Worm (Caenorhabditis elegans) whole organism, L2 larva: ENCODE measurements around the gene W06G6.11.
"Not testable (repeated sequence)": the region's sequence is repeated elsewhere in the genome, so short reads cannot be mapped to it uniquely, and the experiment has no call there.

ENCODE experiments used
- C34F6.9 ChIP-seq: fragments of 150-350 bp; optimal IDR thresholded peaks from 2 replicates; lab custom pipeline; 2014; ENCODE audit warnings: missing biosample characterization, missing genetic modification characterization
- F13H6.1 ChIP-seq: sonication (generic microtip); optimal IDR thresholded peaks from 2 replicates; lab custom pipeline; 2016; ENCODE audit warnings: missing genetic modification characterization, missing compliant biosample characterization
- R02D3.7 ChIP-seq: fragments of 150-350 bp; optimal IDR thresholded peaks from 2 replicates; lab custom pipeline; 2014; ENCODE audit warnings: missing biosample characterization, missing genetic modification characterization
- Y55F3AM.14 ChIP-seq: fragments of 200-800 bp; sonication (Bioruptor generic); optimal IDR thresholded peaks from 2 replicates; lab custom pipeline; 2018; ENCODE audit warnings: mild to moderate bottlenecking, missing genetic modification characterization, missing compliant biosample characterization
- alr-1 ChIP-seq: fragments of 150-350 bp; optimal IDR thresholded peaks from 2 replicates; lab custom pipeline; 2014; ENCODE audit warnings: missing biosample characterization, missing genetic modification characterization
- aly-2 ChIP-seq: fragments of 150-350 bp; optimal IDR thresholded peaks from 2 replicates; lab custom pipeline; 2014; ENCODE audit warnings: missing biosample characterization, missing genetic modification characterization
- ama-1 ChIP-seq: fragments of 150-350 bp; optimal IDR thresholded peaks from 2 replicates; lab custom pipeline; 2018; ENCODE audit warnings: inconsistent platforms
- blmp-1 ChIP-seq: sonication (generic microtip); optimal IDR thresholded peaks from 2 replicates; lab custom pipeline; 2017; ENCODE audit warnings: missing genetic modification characterization, mild to moderate bottlenecking, missing compliant biosample characterization, antibody characterized with exemption, moderate library complexity; ENCODE audit not compliant: insufficient read depth
- ceh-82 ChIP-seq: fragments of 150-350 bp; optimal IDR thresholded peaks from 2 replicates; lab custom pipeline; 2014; ENCODE audit warnings: missing biosample characterization, missing genetic modification characterization
- crh-2 ChIP-seq: sonication (generic microtip); optimal IDR thresholded peaks from 2 replicates; lab custom pipeline; 2017; ENCODE audit warnings: missing biosample characterization, missing genetic modification characterization
- dmd-4 ChIP-seq: sonication (generic microtip); optimal IDR thresholded peaks from 2 replicates; lab custom pipeline; 2017; ENCODE audit warnings: missing biosample characterization, missing genetic modification characterization
- egl-27 ChIP-seq: sonication (generic microtip); optimal IDR thresholded peaks from 3 replicates; lab custom pipeline; 2017; ENCODE audit warnings: missing biosample characterization, missing genetic modification reagents, missing genetic modification characterization
- elt-3 ChIP-seq: sonication (generic microtip); optimal IDR thresholded peaks from 2 replicates; lab custom pipeline; 2017; ENCODE audit warnings: missing biosample characterization, missing genetic modification characterization
- fos-1 ChIP-seq: fragments of 150-350 bp; optimal IDR thresholded peaks from 2 replicates; lab custom pipeline; 2014; ENCODE audit warnings: missing biosample characterization, missing genetic modification characterization
- gmeb-1 ChIP-seq: fragments of 150-350 bp; optimal IDR thresholded peaks from 2 replicates; lab custom pipeline; 2014; ENCODE audit warnings: missing biosample characterization, missing genetic modification characterization
- lin-11 ChIP-seq: fragments of 150-350 bp; sonication (generic microtip); optimal IDR thresholded peaks from 2 replicates; lab custom pipeline; 2014; ENCODE audit warnings: missing biosample characterization, missing genetic modification characterization, inconsistent platforms, mixed read lengths
- lin-13 ChIP-seq: fragments of 150-350 bp; optimal IDR thresholded peaks from 2 replicates; lab custom pipeline; 2014; ENCODE audit warnings: missing biosample characterization, missing genetic modification reagents, missing genetic modification characterization
- lsy-2 ChIP-seq, 2 experiments: fragments of 150-350 bp in 1 of 2; sonication (generic microtip) in 1 of 2; optimal IDR thresholded peaks; 2 replicates each; lab custom pipeline; 2014 to 2017; ENCODE audit warnings: missing biosample characterization in 2 of 2, missing genetic modification characterization in 2 of 2
- mab-5 ChIP-seq: fragments of 150-350 bp; optimal IDR thresholded peaks from 2 replicates; lab custom pipeline; 2014; ENCODE audit warnings: missing biosample characterization, missing genetic modification characterization
- mbf-1 ChIP-seq: sonication (generic microtip); optimal IDR thresholded peaks from 2 replicates; lab custom pipeline; 2017; ENCODE audit warnings: missing biosample characterization, missing genetic modification characterization
- nhr-11 ChIP-seq: fragments of 150-350 bp; optimal IDR thresholded peaks from 2 replicates; lab custom pipeline; 2014; ENCODE audit warnings: missing biosample characterization, missing genetic modification characterization
- nhr-12 ChIP-seq: fragments of 150-350 bp; optimal IDR thresholded peaks from 2 replicates; lab custom pipeline; 2014; ENCODE audit warnings: missing biosample characterization, missing genetic modification characterization
- nhr-129 ChIP-seq: fragments of 150-350 bp; optimal IDR thresholded peaks from 2 replicates; lab custom pipeline; 2014; ENCODE audit warnings: missing biosample characterization, missing genetic modification characterization
- nhr-23 ChIP-seq: fragments of 150-350 bp; optimal IDR thresholded peaks from 2 replicates; lab custom pipeline; 2014; ENCODE audit warnings: missing biosample characterization, missing genetic modification reagents, missing genetic modification characterization
- nhr-237 ChIP-seq: fragments of 150-350 bp; optimal IDR thresholded peaks from 2 replicates; lab custom pipeline; 2014; ENCODE audit warnings: missing biosample characterization, missing genetic modification characterization
- nhr-25 ChIP-seq: fragments of 150-350 bp; sonication (generic microtip); optimal IDR thresholded peaks from 3 replicates; lab custom pipeline; 2014; ENCODE audit warnings: missing biosample characterization, missing genetic modification characterization
- nhr-6 ChIP-seq: fragments of 150-350 bp; optimal IDR thresholded peaks from 2 replicates; lab custom pipeline; 2014; ENCODE audit warnings: missing biosample characterization, missing genetic modification characterization
- sem-4 ChIP-seq: fragments of 150-350 bp; optimal IDR thresholded peaks from 2 replicates; lab custom pipeline; 2014; ENCODE audit warnings: missing biosample characterization, missing genetic modification reagents, missing genetic modification characterization
- skn-1 ChIP-seq: sonication (generic microtip); optimal IDR thresholded peaks from 2 replicates; lab custom pipeline; 2017; ENCODE audit warnings: missing biosample characterization, missing genetic modification characterization
- sma-9 ChIP-seq, 2 experiments: fragments of 150-350 bp in 1 of 2; sonication (generic microtip) in 1 of 2; optimal IDR thresholded peaks; 2 replicates each; lab custom pipeline; 2014 to 2016; ENCODE audit warnings: missing genetic modification characterization in 2 of 2, mild to moderate bottlenecking in 1 of 2, missing biosample characterization in 1 of 2, missing compliant biosample characterization in 1 of 2, missing genetic modification reagents in 1 of 2, moderate library complexity in 1 of 2
- unc-55 ChIP-seq: fragments of 150-350 bp; sonication (generic microtip); optimal IDR thresholded peaks from 3 replicates; lab custom pipeline; 2014; ENCODE audit warnings: missing biosample characterization, missing genetic modification reagents, missing genetic modification characterization
- ztf-11 ChIP-seq: sonication (generic microtip); optimal IDR thresholded peaks from 2 replicates; lab custom pipeline; 2017; ENCODE audit warnings: missing biosample characterization, missing genetic modification characterization
- ztf-4 ChIP-seq: fragments of 150-350 bp; optimal IDR thresholded peaks from 2 replicates; lab custom pipeline; 2014; ENCODE audit warnings: missing biosample characterization, missing genetic modification characterization

Gene W06G6.11

DNA sequence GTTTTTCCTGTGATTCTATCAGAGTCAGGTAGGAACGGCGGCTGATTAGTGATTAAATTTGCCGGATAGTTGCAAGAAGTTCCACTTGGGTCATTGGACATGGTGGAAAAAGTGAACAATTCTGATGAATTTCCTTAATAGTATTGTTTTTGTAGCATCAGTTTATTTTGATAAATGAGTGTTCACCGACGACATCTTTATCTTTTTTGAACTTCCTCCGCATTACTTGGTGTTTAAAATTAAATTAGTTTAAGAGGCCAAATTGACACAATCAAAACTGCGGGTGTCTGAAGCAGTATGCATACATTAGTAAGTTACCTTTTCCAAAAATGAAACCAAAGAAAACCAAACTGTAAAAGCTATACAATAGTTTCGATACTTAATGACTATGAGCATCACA is at the start of gene W06G6.11:
TSS of gene W06G6.11 (minus strand) at position 101 of the 400 bp plus-strand sequence.
- not testable (repeated sequence) for TF ChIP-seq lin-13 (GFP tag; lab: Kevin White, UChicago); R02D3.7 (tag; lab: Kevin White, UChicago); elt-3 (tag; lab: Kevin White, UChicago)

DNA sequence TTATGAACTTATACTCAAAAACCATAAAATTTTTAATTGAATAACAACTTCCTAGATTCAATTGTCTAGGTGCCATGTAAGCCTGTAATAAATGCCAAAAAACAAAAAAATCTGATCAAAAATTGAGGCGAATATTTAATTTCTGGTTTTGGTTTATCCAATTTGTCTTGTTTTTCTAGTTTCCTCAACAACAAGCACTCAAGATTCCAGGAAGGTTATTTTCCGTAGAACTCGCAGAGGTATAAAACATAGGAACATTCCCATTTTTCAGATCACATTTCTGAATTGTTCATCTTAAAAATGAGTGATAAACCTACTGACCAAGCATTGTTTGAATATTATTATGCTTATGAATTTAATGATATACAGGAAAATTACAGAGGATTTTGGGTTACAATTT is 48.1 kb upstream of the W06G6.11 start, which contains the start of gene srw-41:
TSS of gene srw-41 (plus strand) at position 301 of the 400 bp plus-strand sequence.
- no peak for TF ChIP-seq nhr-11 (tag; lab: Kevin White, UChicago)
- TF ChIP-seq ama-1 (lab: Kevin White, UChicago): no peak
- TF ChIP-seq ztf-11 (tag; lab: Kevin White, UChicago): no peak

ce11 chrV:16695499-16695898 is 46.4 kb upstream of the W06G6.11 start:
- TF ChIP-seq dmd-4: no peak
- TF ChIP-seq R02D3.7 (tag; lab: Kevin White, UChicago): no peak
- no peak for TF ChIP-seq F13H6.1 (tag; lab: Kevin White, UChicago)
- TF ChIP-seq Y55F3AM.14 (GFP tag; lab: Kevin White, UChicago): no peak
- TF ChIP-seq nhr-6 (tag; lab: Kevin White, UChicago): no peak
- no peak for TF ChIP-seq nhr-25 (tag; lab: Kevin White, UChicago)
- no peak for TF ChIP-seq nhr-12 (tag; lab: Kevin White, UChicago)
- TF ChIP-seq aly-2 (tag; lab: Kevin White, UChicago): no peak
- TF ChIP-seq ztf-4 (tag; lab: Kevin White, UChicago): no peak
- TF ChIP-seq lin-13 (GFP tag; lab: Kevin White, UChicago): no peak
- TF ChIP-seq crh-2 (tag; lab: Kevin White, UChicago): no peak
- TF ChIP-seq mbf-1: no peak
- TF ChIP-seq gmeb-1: no peak
- no peak for TF ChIP-seq blmp-1 (tag; lab: Kevin White, UChicago)
- no peak for TF ChIP-seq unc-55 (GFP tag; lab: Kevin White, UChicago)
- no peak for TF ChIP-seq C34F6.9 (tag; lab: Kevin White, UChicago)

DNA sequence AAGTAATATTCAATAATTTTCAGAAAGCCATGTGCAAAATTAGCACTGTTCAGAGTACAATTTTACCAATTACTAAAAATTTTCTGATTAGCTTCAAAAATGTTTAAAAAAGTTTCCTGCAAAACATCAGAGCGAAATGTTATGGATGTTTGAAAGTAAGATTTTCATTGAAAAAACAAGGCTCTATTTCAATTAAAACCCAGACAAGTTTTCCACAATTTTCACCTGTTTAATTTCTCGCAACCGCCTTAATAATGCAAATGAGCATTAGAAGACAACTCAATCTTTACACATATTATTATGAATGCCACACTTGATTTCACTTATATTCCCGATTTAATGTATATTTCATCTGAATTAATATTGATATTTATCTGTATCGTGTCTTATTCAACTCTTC is 45.4 kb upstream of the W06G6.11 start, which contains the start of gene srz-101:
TSS of gene srz-101 (plus strand) at position 301 of the 400 bp plus-strand sequence.
- TF ChIP-seq sem-4 (tag; lab: Kevin White, UChicago) (no peak), C34F6.9 (tag; lab: Kevin White, UChicago) (no peak), mab-5 (tag; lab: Kevin White, UChicago) (no peak), Y55F3AM.14 (GFP tag; lab: Kevin White, UChicago) (no peak), nhr-23 (tag; lab: Kevin White, UChicago) (no peak)

DNA sequence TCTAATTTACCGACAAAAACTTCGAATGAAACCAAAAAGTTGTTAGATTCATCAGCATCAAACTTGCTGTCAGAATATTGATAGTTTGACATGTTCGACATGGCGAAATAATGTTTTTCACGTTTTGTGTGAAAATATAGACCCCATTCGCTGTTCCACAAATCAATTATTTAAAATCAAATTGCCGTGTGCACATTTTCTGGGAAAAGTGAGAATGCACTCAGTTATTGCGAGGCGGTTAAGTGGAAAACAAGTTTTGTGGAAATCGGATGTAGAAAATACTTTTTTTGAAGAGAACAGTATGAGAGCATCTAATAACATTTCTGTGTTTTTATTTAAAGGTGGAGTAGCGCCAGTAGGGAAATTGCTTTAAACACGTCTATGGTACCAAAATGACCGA is 44.6 kb upstream of the W06G6.11 start, which contains the start of gene srw-42:
TSS of gene srw-42 (minus strand) at position 101 of the 400 bp plus-strand sequence.
- TF ChIP-seq blmp-1 (tag; lab: Kevin White, UChicago) (no peak), unc-55 (GFP tag; lab: Kevin White, UChicago) (no peak), skn-1 (tag; lab: Kevin White, UChicago) (no peak), ceh-82 (tag; lab: Kevin White, UChicago) (no peak), sma-9 (GFP tag; optimal IDR thresholded peaks at IDR 0.05; lab: Kevin White, UChicago) (no peak), sma-9 (tag; optimal IDR thresholded peaks at IDR 0.05; lab: Kevin White, UChicago) (no peak), fos-1 (tag; lab: Kevin White, UChicago) (no peak), nhr-23 (tag; lab: Kevin White, UChicago) (no peak), alr-1 (tag; lab: Kevin White, UChicago) (no peak), elt-3 (tag; lab: Kevin White, UChicago) (no peak), lin-11 (no peak), nhr-237 (tag; lab: Kevin White, UChicago) (no peak), nhr-129 (tag; lab: Kevin White, UChicago) (no peak), ztf-4 (tag; lab: Kevin White, UChicago) (no peak), lsy-2 (tag; optimal IDR thresholded peaks at IDR 0.05; lab: Kevin White, UChicago) (no peak), crh-2 (tag; lab: Kevin White, UChicago) (no peak), C34F6.9 (tag; lab: Kevin White, UChicago) (no peak), ama-1 (lab: Kevin White, UChicago) (no peak), egl-27 (no peak), aly-2 (tag; lab: Kevin White, UChicago) (no peak)
